Worm (Caenorhabditis elegans) whole organism, mixed stage, embryonic: ENCODE data around the gene R08D7.5.

Source experiments
- M03D4.4 ChIP-seq: sonication (generic microtip); optimal IDR thresholded peaks from 2 replicates; lab custom pipeline; 2017; ENCODE audit warnings: mild to moderate bottlenecking, missing genetic modification characterization, missing compliant biosample characterization
- bed-3 ChIP-seq: fragments of 200-800 bp; sonication (Bioruptor generic); optimal IDR thresholded peaks from 3 replicates; lab custom pipeline; 2018; ENCODE audit warnings: mild to moderate bottlenecking, missing genetic modification characterization, moderate library complexity, missing compliant biosample characterization
- blmp-1 ChIP-seq: fragments of 150-350 bp; optimal IDR thresholded peaks from 2 replicates; lab custom pipeline; 2014; ENCODE audit warnings: missing biosample characterization, missing genetic modification characterization
- ceh-39 ChIP-seq: fragments of 150-350 bp; optimal IDR thresholded peaks from 2 replicates; lab custom pipeline; 2014; ENCODE audit warnings: missing biosample characterization, missing genetic modification characterization
- ceh-43 ChIP-seq: fragments of 200-800 bp; sonication (Bioruptor generic); optimal IDR thresholded peaks from 2 replicates; lab custom pipeline; 2018; ENCODE audit warnings: mild to moderate bottlenecking, missing genetic modification characterization, moderate library complexity, missing compliant biosample characterization
- ceh-83 ChIP-seq: fragments of 200-800 bp; sonication (Bioruptor generic); optimal IDR thresholded peaks from 2 replicates; lab custom pipeline; 2018; ENCODE audit warnings: mild to moderate bottlenecking, missing genetic modification characterization, missing compliant biosample characterization
- ces-1 ChIP-seq: fragments of 150-350 bp; optimal IDR thresholded peaks from 2 replicates; lab custom pipeline; 2014; ENCODE audit warnings: missing biosample characterization, missing genetic modification reagents, missing genetic modification characterization
- cnd-1 ChIP-seq: fragments of 200-800 bp; sonication (Bioruptor generic); optimal IDR thresholded peaks from 2 replicates; lab custom pipeline; 2018; ENCODE audit warnings: mild to moderate bottlenecking, missing genetic modification characterization, missing compliant biosample characterization
- drap-1 ChIP-seq: fragments of 200-800 bp; sonication (Bioruptor generic); optimal IDR thresholded peaks from 3 replicates; lab custom pipeline; 2018; ENCODE audit warnings: mild to moderate bottlenecking, missing genetic modification characterization, missing compliant biosample characterization
- elt-1 ChIP-seq: sonication (generic microtip); optimal IDR thresholded peaks from 2 replicates; lab custom pipeline; 2017; ENCODE audit warnings: missing genetic modification characterization, mild to moderate bottlenecking, missing compliant biosample characterization, antibody characterized with exemption, moderate library complexity, borderline replicate concordance; ENCODE audit not compliant: insufficient read depth
- elt-3 ChIP-seq: fragments of 150-350 bp; optimal IDR thresholded peaks from 2 replicates; lab custom pipeline; 2014; ENCODE audit warnings: missing biosample characterization, missing genetic modification characterization
- flh-1 ChIP-seq: fragments of 200-800 bp; sonication (Bioruptor generic); optimal IDR thresholded peaks from 2 replicates; lab custom pipeline; 2018; ENCODE audit warnings: mild to moderate bottlenecking, missing genetic modification characterization, moderate library complexity, missing compliant biosample characterization
- ham-2 ChIP-seq: fragments of 200-800 bp; sonication (Bioruptor generic); optimal IDR thresholded peaks from 2 replicates; lab custom pipeline; 2018; ENCODE audit warnings: mild to moderate bottlenecking, missing genetic modification characterization, missing compliant biosample characterization
- hlh-1 ChIP-seq: fragments of 150-350 bp; optimal IDR thresholded peaks from 2 replicates; lab custom pipeline; 2014; ENCODE audit warnings: missing biosample characterization, missing genetic modification reagents, missing genetic modification characterization
- lin-13 ChIP-seq: fragments of 150-350 bp; optimal IDR thresholded peaks from 2 replicates; lab custom pipeline; 2014; ENCODE audit warnings: missing biosample characterization, missing genetic modification characterization
- lin-32 ChIP-seq: fragments of 200-800 bp; sonication (Bioruptor generic); optimal IDR thresholded peaks from 2 replicates; lab custom pipeline; 2018; ENCODE audit warnings: mild to moderate bottlenecking, missing genetic modification characterization, missing compliant biosample characterization
- lsy-2 ChIP-seq: fragments of 150-350 bp; optimal IDR thresholded peaks from 2 replicates; lab custom pipeline; 2014; ENCODE audit warnings: missing biosample characterization, missing genetic modification characterization
- mab-5 ChIP-seq: fragments of 150-350 bp; optimal IDR thresholded peaks from 2 replicates; lab custom pipeline; 2014; ENCODE audit warnings: missing biosample characterization, missing genetic modification characterization
- mep-1 ChIP-seq: fragments of 150-350 bp; optimal IDR thresholded peaks from 2 replicates; lab custom pipeline; 2017; ENCODE audit warnings: missing biosample characterization, missing genetic modification reagents, missing genetic modification characterization, inconsistent platforms
- mls-2 ChIP-seq: sonication (generic microtip); optimal IDR thresholded peaks from 2 replicates; lab custom pipeline; 2016; ENCODE audit warnings: mild to moderate bottlenecking, missing genetic modification characterization, moderate library complexity, missing compliant biosample characterization
- nhr-12 ChIP-seq: fragments of 150-350 bp; optimal IDR thresholded peaks from 2 replicates; lab custom pipeline; 2014; ENCODE audit warnings: missing biosample characterization, missing genetic modification characterization
- nhr-2 ChIP-seq: fragments of 150-350 bp; optimal IDR thresholded peaks from 2 replicates; lab custom pipeline; 2014; ENCODE audit warnings: missing biosample characterization, missing genetic modification characterization
- nhr-237 ChIP-seq: fragments of 150-350 bp; optimal IDR thresholded peaks from 2 replicates; lab custom pipeline; 2014; ENCODE audit warnings: missing biosample characterization, missing genetic modification characterization
- nhr-28 ChIP-seq: fragments of 150-350 bp; optimal IDR thresholded peaks from 2 replicates; lab custom pipeline; 2014; ENCODE audit warnings: missing biosample characterization, missing genetic modification characterization
- nhr-76 ChIP-seq: sonication (generic microtip); optimal IDR thresholded peaks from 2 replicates; lab custom pipeline; 2017; ENCODE audit warnings: missing biosample characterization, missing genetic modification characterization
- sem-2 ChIP-seq: fragments of 200-800 bp; sonication (Bioruptor generic); optimal IDR thresholded peaks from 2 replicates; lab custom pipeline; 2018; ENCODE audit warnings: mild to moderate bottlenecking, missing genetic modification characterization, missing compliant biosample characterization
- snpc-4 ChIP-seq: fragments of 150-350 bp; optimal IDR thresholded peaks from 2 replicates; lab custom pipeline; 2014; ENCODE audit warnings: missing biosample characterization, missing genetic modification characterization
- sptf-1 ChIP-seq: sonication (generic microtip); optimal IDR thresholded peaks from 2 replicates; lab custom pipeline; 2017; ENCODE audit warnings: mild to moderate bottlenecking, missing genetic modification characterization, moderate library complexity, missing compliant biosample characterization
- tbx-8 ChIP-seq: fragments of 200-800 bp; sonication (Bioruptor generic); optimal IDR thresholded peaks from 2 replicates; lab custom pipeline; 2018; ENCODE audit warnings: mild to moderate bottlenecking, missing genetic modification characterization, moderate library complexity, missing compliant biosample characterization
- unc-120 ChIP-seq: sonication (generic microtip); optimal IDR thresholded peaks from 2 replicates; lab custom pipeline; 2017; ENCODE audit warnings: missing genetic modification characterization, missing compliant biosample characterization; ENCODE audit not compliant: poor library complexity, severe bottlenecking
- unc-39 ChIP-seq: fragments of 150-350 bp; optimal IDR thresholded peaks from 2 replicates; lab custom pipeline; 2014; ENCODE audit warnings: missing biosample characterization, missing genetic modification characterization
- unc-62 ChIP-seq: fragments of 150-350 bp; optimal IDR thresholded peaks from 2 replicates; lab custom pipeline; 2014; ENCODE audit warnings: missing biosample characterization, missing genetic modification reagents, missing genetic modification characterization
- zip-8 ChIP-seq: fragments of 150-350 bp; optimal IDR thresholded peaks from 2 replicates; lab custom pipeline; 2014; ENCODE audit warnings: missing biosample characterization, missing genetic modification characterization
- ztf-11 ChIP-seq: fragments of 150-350 bp; optimal IDR thresholded peaks from 2 replicates; lab custom pipeline; 2014; ENCODE audit warnings: missing biosample characterization, missing genetic modification characterization

Gene R08D7.5

DNA sequence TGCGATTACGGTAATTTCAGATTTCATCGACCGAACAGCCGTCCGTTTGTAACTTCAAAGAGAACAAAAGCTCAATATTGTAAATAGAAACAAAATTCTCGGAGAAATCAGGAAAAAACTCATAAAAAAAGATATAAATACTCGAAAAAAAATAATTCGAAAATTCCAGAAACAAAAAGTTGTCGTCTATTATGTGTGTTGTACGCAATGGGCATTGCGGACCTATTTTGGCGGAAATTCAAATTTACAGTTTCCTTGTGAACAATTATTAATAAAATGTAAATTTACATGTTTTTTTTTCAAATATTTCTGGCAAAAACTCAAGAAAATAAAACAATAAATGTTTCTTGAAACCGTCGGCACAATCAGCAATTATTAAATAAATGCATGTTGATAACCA lies 11.5 kb downstream of the R08D7.5 start:
- TF ChIP-seq zip-8 (no peak), M03D4.4 (tag; lab: Kevin White, UChicago) (no peak), lin-13 (no peak), hlh-1 (tag; lab: Kevin White, UChicago) (no peak), cnd-1 (tag; lab: Kevin White, UChicago) (no peak), tbx-8 (no peak), sptf-1 (tag; lab: Kevin White, UChicago) (no peak), mab-5 (tag; lab: Kevin White, UChicago) (no peak), nhr-237 (tag; lab: Kevin White, UChicago) (no peak), ceh-43 (GFP tag; lab: Kevin White, UChicago) (no peak), ces-1 (no peak), blmp-1 (tag; lab: Kevin White, UChicago) (no peak), ztf-11 (tag; lab: Kevin White, UChicago) (no peak), nhr-2 (tag; lab: Kevin White, UChicago) (no peak), flh-1 (no peak), lsy-2 (tag; lab: Kevin White, UChicago) (no peak), snpc-4 (tag; lab: Kevin White, UChicago) (no peak), bed-3 (no peak), nhr-76 (no peak), sem-2 (no peak)

DNA sequence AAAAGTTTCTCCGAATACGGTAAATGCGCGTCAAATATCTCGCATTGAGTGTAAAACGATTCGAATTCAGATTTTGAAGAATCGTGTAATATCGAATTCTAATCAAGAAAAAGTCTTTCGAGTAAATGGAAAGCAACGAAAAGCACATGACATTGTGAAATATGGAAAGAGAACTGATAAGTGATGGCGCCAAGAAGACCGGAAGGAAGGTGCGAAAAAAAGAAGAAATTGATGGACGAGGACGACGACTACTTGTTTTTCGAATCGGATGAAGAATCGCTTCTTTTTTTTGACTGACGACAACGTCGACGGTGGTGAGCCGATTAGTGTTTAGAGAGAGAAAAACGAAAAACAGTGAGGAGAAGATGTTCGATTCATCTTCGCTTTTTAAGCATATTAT lies 12.0 kb downstream of the R08D7.5 start:
- TF ChIP-seq nhr-237 (tag; lab: Kevin White, UChicago) (no peak), nhr-2 (tag; lab: Kevin White, UChicago) (no peak), drap-1 (GFP tag; lab: Kevin White, UChicago) (no peak), snpc-4 (tag; lab: Kevin White, UChicago) (no peak), unc-120 (tag; lab: Kevin White, UChicago) (no peak), elt-1 (tag; lab: Kevin White, UChicago) (no peak), sptf-1 (tag; lab: Kevin White, UChicago) (no peak), ceh-39 (tag; lab: Kevin White, UChicago) (no peak), ztf-11 (tag; lab: Kevin White, UChicago) (no peak), ces-1 (no peak), blmp-1 (tag; lab: Kevin White, UChicago) (no peak), M03D4.4 (tag; lab: Kevin White, UChicago) (no peak), lin-32 (no peak), mls-2 (no peak), ceh-83 (GFP tag; lab: Kevin White, UChicago) (no peak)

DNA sequence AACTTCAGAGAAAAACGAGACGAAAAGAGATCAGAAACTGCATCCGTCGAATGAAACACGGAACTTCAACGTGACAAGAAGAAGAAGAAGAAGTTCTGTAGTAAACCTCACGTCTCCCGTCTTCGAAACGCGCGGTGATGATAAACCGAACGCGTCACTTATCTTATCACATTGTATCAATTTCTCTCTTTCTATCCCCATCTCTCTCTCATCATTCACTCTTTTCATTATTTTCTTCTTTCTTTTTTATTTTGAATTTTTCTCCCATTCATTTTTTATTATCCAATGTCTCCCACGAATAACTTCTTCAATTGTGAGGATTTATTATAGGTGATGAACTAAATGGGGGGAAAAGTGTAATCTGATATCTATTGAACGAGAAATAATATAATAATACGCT lies 12.9 kb downstream of the R08D7.5 start:
- peak; percentile 5 for TF ChIP-seq hlh-1 (tag; lab: Kevin White, UChicago)
- no peak for TF ChIP-seq blmp-1 (tag; lab: Kevin White, UChicago)
- TF ChIP-seq ceh-83 (GFP tag; lab: Kevin White, UChicago), result no peak
- peak; percentile 90 for TF ChIP-seq elt-3 (tag; lab: Kevin White, UChicago)
- no peak for TF ChIP-seq nhr-76
- TF ChIP-seq, all 35 proteins: peak for 2

DNA sequence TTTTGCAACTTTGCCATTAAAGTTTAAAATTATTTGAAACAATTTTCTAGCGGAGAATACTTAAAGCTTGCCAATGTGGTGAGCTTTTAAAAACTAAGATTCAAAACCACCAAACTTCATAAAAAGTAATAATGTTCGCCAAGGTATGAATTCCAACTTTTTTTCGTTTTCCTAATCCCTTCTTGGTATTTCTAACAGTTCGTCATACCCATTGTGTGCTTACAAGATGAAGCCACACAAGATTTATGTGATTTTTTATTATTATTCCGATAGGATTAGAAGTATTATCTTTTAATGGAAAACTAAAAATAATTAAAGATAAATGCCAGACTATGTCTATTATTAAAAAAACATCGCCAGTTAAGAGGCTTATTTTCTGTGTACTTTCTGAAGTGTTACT lies 14.1 kb downstream of the R08D7.5 start:
- no peak for TF ChIP-seq nhr-28 (tag; lab: Kevin White, UChicago)
- TF ChIP-seq ceh-39 (tag; lab: Kevin White, UChicago), result no peak
- no peak for TF ChIP-seq sptf-1 (tag; lab: Kevin White, UChicago)
- no peak for TF ChIP-seq ceh-83 (GFP tag; lab: Kevin White, UChicago)
- TF ChIP-seq lsy-2 (tag; lab: Kevin White, UChicago), result no peak
- TF ChIP-seq hlh-1 (tag; lab: Kevin White, UChicago), result no peak
- TF ChIP-seq bed-3, result no peak
- TF ChIP-seq mep-1 (tag; lab: Kevin White, UChicago), result no peak
- no peak for TF ChIP-seq unc-62 (GFP tag; lab: Kevin White, UChicago)
- no peak for TF ChIP-seq nhr-2 (tag; lab: Kevin White, UChicago)

DNA sequence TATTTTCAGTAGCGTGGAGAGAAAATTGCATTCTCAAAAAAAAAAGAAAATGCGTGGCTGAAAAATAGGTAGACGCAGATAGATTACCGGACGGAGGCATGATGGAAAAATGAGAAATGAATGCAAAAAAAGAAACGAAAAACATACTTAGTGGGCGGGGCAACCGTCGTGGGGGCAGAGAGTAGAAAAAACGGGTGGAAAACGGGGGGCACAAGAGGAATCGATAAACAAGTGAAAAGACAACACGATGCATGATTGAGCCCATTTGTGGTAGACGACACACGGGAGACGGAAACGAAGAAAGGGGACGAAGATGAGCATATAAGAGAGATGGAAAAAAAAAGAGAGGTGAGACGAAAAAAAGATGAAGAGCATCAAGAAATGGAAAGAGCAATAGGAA lies 14.6 kb downstream of the R08D7.5 start:
- TF ChIP-seq unc-39 (tag; lab: Kevin White, UChicago) (no peak), tbx-8 (no peak), drap-1 (GFP tag; lab: Kevin White, UChicago) (no peak), mep-1 (tag; lab: Kevin White, UChicago) (no peak), bed-3 (no peak), ces-1 (no peak), nhr-2 (tag; lab: Kevin White, UChicago) (no peak), nhr-237 (tag; lab: Kevin White, UChicago) (no peak), blmp-1 (tag; lab: Kevin White, UChicago) (no peak), lin-13 (no peak), cnd-1 (tag; lab: Kevin White, UChicago) (no peak), nhr-28 (tag; lab: Kevin White, UChicago) (no peak), nhr-12 (tag; lab: Kevin White, UChicago) (no peak), ham-2 (GFP tag; lab: Kevin White, UChicago) (no peak), hlh-1 (tag; lab: Kevin White, UChicago) (no peak), zip-8 (no peak), sptf-1 (tag; lab: Kevin White, UChicago) (no peak), snpc-4 (tag; lab: Kevin White, UChicago) (no peak), mls-2 (no peak), ceh-83 (GFP tag; lab: Kevin White, UChicago) (no peak)
